Fruit fly (Drosophila melanogaster): Measurements from ENCODE around the gene rdo.

DNA sequence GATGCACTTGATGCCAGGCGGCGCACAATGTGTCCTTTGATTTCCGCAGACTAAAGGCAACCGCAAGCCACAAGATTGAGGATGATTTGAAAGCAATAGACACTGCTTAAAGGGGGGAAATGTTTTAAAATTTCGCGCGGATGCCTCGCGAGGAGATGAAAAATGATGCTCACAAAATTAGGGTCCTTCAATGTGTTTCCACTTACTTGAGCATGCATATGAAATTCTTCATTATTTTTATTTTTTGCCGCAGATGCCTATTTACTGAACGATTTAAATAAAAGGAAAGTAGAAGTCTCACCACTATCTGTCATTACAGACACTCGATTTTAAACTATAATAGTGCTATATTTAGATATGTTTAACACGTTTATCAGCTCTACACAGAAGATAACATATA lies 84.1 kb downstream of the rdo start, which contains the start of gene Slc25A46b:
- TF ChIP-seq CG4318 (GFP tag; optimal IDR thresholded peaks at IDR 0.05), result no peak
- no peak for TF ChIP-seq CG3032 (tag; optimal IDR thresholded peaks at IDR 0.05)
- no peak for TF ChIP-seq topi (GFP tag; optimal IDR thresholded peaks at IDR 0.05)
- TF ChIP-seq CG8319 (GFP tag; optimal IDR thresholded peaks at IDR 0.05), result no peak
- no peak for TF ChIP-seq vri (GFP tag; optimal IDR thresholded peaks at IDR 0.05)
- no peak for TF ChIP-seq Ets96B (tag; optimal IDR thresholded peaks at IDR 0.05)
- TF ChIP-seq spab (GFP tag; optimal IDR thresholded peaks at IDR 0.05), result no peak
- no peak for TF ChIP-seq CG8632 (GFP tag; optimal IDR thresholded peaks at IDR 0.05)
- TF ChIP-seq Ets21C (GFP tag; optimal IDR thresholded peaks at IDR 0.05), result no peak
- no peak for TF ChIP-seq CG7368 (GFP tag; optimal IDR thresholded peaks at IDR 0.05)
- TF ChIP-seq Lpt (GFP tag; optimal IDR thresholded peaks at IDR 0.05), result no peak
- TF ChIP-seq Met (GFP tag; optimal IDR thresholded peaks at IDR 0.05), result no peak

Measured in whole organism, prepupa.